Worm (Caenorhabditis elegans): ENCODE results near the gene ufd-2.

ufd-2 gene

DNA sequence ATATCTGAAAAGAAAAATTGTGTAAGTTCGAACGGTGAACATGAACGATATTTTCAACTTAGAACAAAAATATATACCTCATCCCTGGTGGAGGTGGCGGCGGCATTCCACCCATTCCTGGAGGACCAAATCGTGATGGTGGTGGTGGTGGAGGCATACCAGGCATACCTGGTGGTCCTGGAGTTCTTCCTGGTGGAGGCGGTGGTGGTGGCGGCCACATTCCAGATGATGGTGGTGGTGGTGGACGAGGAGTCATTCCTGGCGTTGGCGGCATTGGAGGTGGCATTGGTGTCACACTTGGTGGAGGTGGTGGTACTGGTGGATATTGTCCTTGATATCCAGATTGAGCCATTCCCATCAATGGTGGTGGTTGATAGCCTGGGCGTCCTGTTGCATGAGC is 27.9 kb upstream of the ufd-2 start:
- TF ChIP-seq ets-5 (GFP tag; IDR thresholded peaks at IDR 0.05) = no peak
- no peak for TF ChIP-seq jun-1 (tag; optimal IDR thresholded peaks at IDR 0.05)
- no peak for TF ChIP-seq ceh-88 (GFP tag; IDR thresholded peaks at IDR 0.05)
- TF ChIP-seq ztf-4 (tag; optimal IDR thresholded peaks at IDR 0.05) = no peak
- no peak for TF ChIP-seq lin-39 (tag; optimal IDR thresholded peaks at IDR 0.05)

- TF ChIP-seq nhr-77 (tag; optimal IDR thresholded peaks at IDR 0.05) = no peak
- no peak for TF ChIP-seq sox-4 (tag; optimal IDR thresholded peaks at IDR 0.05)
- no peak for TF ChIP-seq nhr-47 (tag; optimal IDR thresholded peaks at IDR 0.05)
- TF ChIP-seq efl-3 (GFP tag; optimal IDR thresholded peaks at IDR 0.05) = no peak
- TF ChIP-seq mab-9 (GFP tag; IDR thresholded peaks at IDR 0.05) = no peak
- no peak for TF ChIP-seq tlp-1 (tag; optimal IDR thresholded peaks at IDR 0.05)
- TF ChIP-seq nhr-71 (tag; optimal IDR thresholded peaks at IDR 0.05) = no peak
- TF ChIP-seq nhr-11 (tag; optimal IDR thresholded peaks at IDR 0.05) = no peak
- TF ChIP-seq ztf-4 (tag; optimal IDR thresholded peaks at IDR 0.05) = no peak
- TF ChIP-seq mef-2 (tag; optimal IDR thresholded peaks at IDR 0.05) = no peak
- TF ChIP-seq nhr-76 (tag; optimal IDR thresholded peaks at IDR 0.05) = no peak
These were observed 26.9 kb upstream of the ufd-2 start, which contains the start of gene sap-49 for ce11 chrII:8035667-8036066. sap-49 (minus strand) TSS chrII:8035767.

ce11 chrII:8037246-8037645 is 25.3 kb upstream of the ufd-2 start, which contains the start of gene arp-6:
arp-6 (minus strand) TSS chrII:8037346.
- TF ChIP-seq sup-37 (GFP tag; optimal IDR thresholded peaks at IDR 0.05) (no peak), fos-1 (tag; optimal IDR thresholded peaks at IDR 0.05) (no peak), ceh-82 (tag; optimal IDR thresholded peaks at IDR 0.05) (no peak), ceh-8 (GFP tag; optimal IDR thresholded peaks at IDR 0.05) (no peak), sptf-1 (tag; optimal IDR thresholded peaks at IDR 0.05) (no peak), sox-4 (tag; optimal IDR thresholded peaks at IDR 0.05) (no peak), nhr-237 (tag; optimal IDR thresholded peaks at IDR 0.05) (no peak), ama-1 (optimal IDR thresholded peaks at IDR 0.05) (no peak), nhr-71 (tag; optimal IDR thresholded peaks at IDR 0.05) (no peak), nhr-19 (GFP tag; conservative IDR thresholded peaks at IDR 0.05) (no peak), blmp-1 (tag; optimal IDR thresholded peaks at IDR 0.05) (no peak), aly-2 (tag; optimal IDR thresholded peaks at IDR 0.05) (no peak), ceh-88 (GFP tag; IDR thresholded peaks at IDR 0.05) (no peak), swsn-7 (tag; optimal IDR thresholded peaks at IDR 0.05) (no peak), mep-1 (tag; optimal IDR thresholded peaks at IDR 0.05) (no peak), skn-1 (tag; optimal IDR thresholded peaks at IDR 0.05) (no peak), snu-23 (GFP tag; optimal IDR thresholded peaks at IDR 0.05) (no peak), tbx-2 (tag; optimal IDR thresholded peaks at IDR 0.05) (no peak)

ce11 chrII:8037863-8038262 is 24.7 kb upstream of the ufd-2 start, which contains the start of gene C08B11.9:
C08B11.9 (minus strand) TSS chrII:8038169.
- TF ChIP-seq efl-1 (optimal IDR thresholded peaks at IDR 0.05) (no peak), efl-1 (GFP tag; optimal IDR thresholded peaks at IDR 0.05 in 1 of 2) (no peak), nhr-47 (tag; optimal IDR thresholded peaks at IDR 0.05) (no peak), elt-2 (tag; optimal IDR thresholded peaks at IDR 0.05) (no peak), irx-1 (tag; optimal IDR thresholded peaks at IDR 0.05) (no peak), unc-130 (tag; optimal IDR thresholded peaks at IDR 0.05) (no peak), tbx-2 (tag; optimal IDR thresholded peaks at IDR 0.05) (no peak), F16B12.6 (tag; optimal IDR thresholded peaks at IDR 0.05) (no peak), hpl-2 (GFP tag; optimal IDR thresholded peaks at IDR 0.05) (no peak), ceh-8 (GFP tag; optimal IDR thresholded peaks at IDR 0.05) (no peak), unc-98 (GFP tag; IDR thresholded peaks at IDR 0.05) (no peak), fkh-10 (GFP tag; optimal IDR thresholded peaks at IDR 0.05) (no peak), nhr-84 (tag; optimal IDR thresholded peaks at IDR 0.05) (no peak), rnt-1 (tag; optimal IDR thresholded peaks at IDR 0.05) (no peak), lin-15B (tag; optimal IDR thresholded peaks at IDR 0.05) (no peak), fkh-8 (tag; optimal IDR thresholded peaks at IDR 0.05) (no peak)
